Fruit fly (Drosophila melanogaster) whole organism, embryonic: Measurements from ENCODE around the gene CG5986.

Experiments
- Aef1 ChIP-seq: fragments of 200-800 bp; sonication (Bioruptor generic); IDR thresholded peaks from 3 replicates; pipeline ENCODE4 v1.3.6; 2022; ENCODE audit warnings: missing biosample characterization, missing genetic modification characterization
- Asciz ChIP-seq: fragments of 200-800 bp; sonication (Bioruptor generic); optimal IDR thresholded peaks from 2 replicates; lab custom pipeline; 2017; ENCODE audit warnings: missing biosample characterization, mild to moderate bottlenecking, missing genetic modification characterization, missing genetic modification reagents
- Atf3 ChIP-seq: fragments of 200-800 bp; sonication (Bioruptor generic); optimal IDR thresholded peaks from 3 replicates; lab custom pipeline; 2016; ENCODE audit warnings: missing biosample characterization, missing genetic modification characterization
- CG10565 ChIP-seq: fragments of 200-800 bp; sonication (Bioruptor generic); optimal IDR thresholded peaks from 3 replicates; lab custom pipeline; 2016; ENCODE audit warnings: missing biosample characterization, mild to moderate bottlenecking, missing genetic modification characterization
- CG11456 ChIP-seq: fragments of 200-800 bp; sonication (Bioruptor generic); IDR thresholded peaks from 3 replicates; pipeline ENCODE4 v1.3.6; 2022; ENCODE audit warnings: missing biosample characterization, missing genetic modification characterization
- CG13775 ChIP-seq: fragments of 200-800 bp; sonication (Bioruptor generic); optimal IDR thresholded peaks from 3 replicates; lab custom pipeline; 2017; ENCODE audit warnings: missing biosample characterization, mild to moderate bottlenecking, missing genetic modification characterization
- CG14710 ChIP-seq: fragments of 200-800 bp; sonication (Bioruptor generic); optimal IDR thresholded peaks from 3 replicates; lab custom pipeline; 2019; ENCODE audit warnings: missing biosample characterization, mild to moderate bottlenecking, missing genetic modification characterization, moderate library complexity
- CG1647 ChIP-seq: fragments of 200-800 bp; sonication (Bioruptor generic); optimal IDR thresholded peaks from 3 replicates; lab custom pipeline; 2016; ENCODE audit warnings: missing biosample characterization, missing genetic modification characterization
- CG2712 ChIP-seq: fragments of 200-800 bp; optimal IDR thresholded peaks from 3 replicates; lab custom pipeline; 2019; ENCODE audit warnings: missing biosample characterization, mild to moderate bottlenecking, missing genetic modification characterization, moderate library complexity
- CG30431 ChIP-seq: fragments of 200-800 bp; sonication (Bioruptor generic); optimal IDR thresholded peaks from 2 replicates; lab custom pipeline; 2017; ENCODE audit warnings: missing biosample characterization, missing genetic modification characterization
- CG32772 ChIP-seq: fragments of 200-800 bp; sonication (Bioruptor generic); IDR thresholded peaks from 2 replicates; pipeline ENCODE4 v1.3.6; 2022; ENCODE audit warnings: missing biosample characterization, missing genetic modification characterization
- CG3726 ChIP-seq: fragments of 200-800 bp; sonication (Bioruptor generic); IDR thresholded peaks from 3 replicates; pipeline ENCODE4, ENCODE4 v1.3.6; 2022; ENCODE audit warnings: missing biosample characterization, missing genetic modification characterization
- CG4820 ChIP-seq: fragments of 200-800 bp; sonication (Bioruptor generic); optimal IDR thresholded peaks from 3 replicates; lab custom pipeline; 2016; ENCODE audit warnings: missing biosample characterization, missing genetic modification characterization
- CG6254 ChIP-seq: fragments of 200-800 bp; sonication (Bioruptor generic); optimal IDR thresholded peaks from 3 replicates; lab custom pipeline; 2017; ENCODE audit warnings: mild to moderate bottlenecking, missing biosample characterization, missing genetic modification reagents, missing genetic modification characterization
- CG7987 ChIP-seq: fragments of 200-800 bp; sonication (Bioruptor generic); optimal IDR thresholded peaks from 2 replicates; lab custom pipeline; 2018; ENCODE audit warnings: missing biosample characterization, mild to moderate bottlenecking, missing genetic modification characterization, moderate library complexity
- CG8478 ChIP-seq: fragments of >200 bp; optimal IDR thresholded peaks from 2 replicates; lab custom pipeline; 2018
- CG9932 ChIP-seq: fragments of 200-800 bp; sonication (Bioruptor generic); IDR thresholded peaks from 2 replicates; pipeline ENCODE4 v1.3.6; 2022; ENCODE audit warnings: missing biosample characterization, missing genetic modification characterization
- Chrac-16 ChIP-seq: fragments of 200-800 bp; sonication (Bioruptor generic); optimal IDR thresholded peaks from 3 replicates; lab custom pipeline; 2016; ENCODE audit warnings: missing biosample characterization, missing genetic modification characterization
- CrebB ChIP-seq: fragments of 200-800 bp; sonication (Bioruptor generic); optimal IDR thresholded peaks from 3 replicates; lab custom pipeline; 2018; ENCODE audit warnings: missing biosample characterization, mild to moderate bottlenecking, missing genetic modification characterization
- D19B ChIP-seq: fragments of 200-800 bp; sonication (Bioruptor generic); optimal IDR thresholded peaks from 2 replicates; lab custom pipeline; 2017; ENCODE audit warnings: missing biosample characterization, mild to moderate bottlenecking, missing genetic modification characterization
- Ets65A ChIP-seq: fragments of 200-800 bp; sonication (Bioruptor generic); peaks from one replicate; lab custom pipeline; 2016; ENCODE audit warnings: missing biosample characterization, missing genetic modification characterization
- HLHmδ ChIP-seq: fragments of 200-800 bp; sonication (Bioruptor generic); optimal IDR thresholded peaks from 2 replicates; lab custom pipeline; 2018; ENCODE audit warnings: missing biosample characterization, mild to moderate bottlenecking, missing genetic modification characterization, moderate library complexity
- Hr51 ChIP-seq, 2 experiments: fragments of 200-800 bp; sonication (Bioruptor generic); optimal IDR thresholded peaks; 2 replicates in 1 of 2; 3 replicates in 1 of 2; lab custom pipeline; 2016 to 2018; ENCODE audit warnings: missing biosample characterization in 2 of 2, missing genetic modification characterization in 2 of 2, mild to moderate bottlenecking in 1 of 2, moderate library complexity in 1 of 2
- MTF-1 ChIP-seq: fragments of 200-800 bp; sonication (Bioruptor generic); optimal IDR thresholded peaks from 2 replicates; lab custom pipeline; 2018; ENCODE audit warnings: missing biosample characterization, mild to moderate bottlenecking, missing genetic modification characterization, borderline replicate concordance
- Rx ChIP-seq: fragments of 200-800 bp; sonication (Bioruptor generic); IDR thresholded peaks from 2 replicates; pipeline ENCODE4 v1.3.6; 2022; ENCODE audit warnings: missing biosample characterization, missing genetic modification characterization
- ato ChIP-seq: fragments of 200-800 bp; sonication (Bioruptor generic); IDR thresholded peaks from 2 replicates; pipeline ENCODE4 v1.3.6; 2022; ENCODE audit warnings: missing biosample characterization, missing genetic modification characterization; ENCODE audit not compliant: partially characterized antibody
- bab2 ChIP-seq: fragments of 200-800 bp; sonication (Bioruptor generic); optimal IDR thresholded peaks from 2 replicates; lab custom pipeline; 2016; ENCODE audit warnings: missing biosample characterization, missing genetic modification characterization
- da ChIP-seq: fragments of 200-800 bp; sonication (Bioruptor generic); optimal IDR thresholded peaks from 2 replicates; lab custom pipeline; 2016; ENCODE audit warnings: missing biosample characterization, missing genetic modification characterization
- dati ChIP-seq: fragments of 200-800 bp; sonication (Bioruptor generic); IDR thresholded peaks from 2 replicates; pipeline ENCODE4 v1.3.6; 2022; ENCODE audit warnings: missing biosample characterization, missing genetic modification characterization
- ems ChIP-seq: fragments of 200-800 bp; sonication (Bioruptor generic); optimal IDR thresholded peaks from 3 replicates; lab custom pipeline; 2016; ENCODE audit warnings: missing biosample characterization, missing genetic modification characterization
- eve ChIP-seq, 2 experiments: fragments of >200 bp; optimal IDR thresholded peaks; 2 replicates each; lab custom pipeline; 2017; ENCODE audit warnings: missing biosample characterization in 2 of 2, missing genetic modification characterization in 2 of 2
- exex ChIP-seq: fragments of 200-800 bp; sonication (Bioruptor generic); optimal IDR thresholded peaks from 4 replicates; lab custom pipeline; 2018; ENCODE audit warnings: missing biosample characterization, mild to moderate bottlenecking, missing genetic modification characterization, moderate library complexity
- ftz-f1 ChIP-seq: fragments of 200-800 bp; sonication (Bioruptor generic); optimal IDR thresholded peaks from 2 replicates; lab custom pipeline; 2016; ENCODE audit warnings: missing biosample characterization, missing genetic modification characterization
- grn ChIP-seq: fragments of 200-800 bp; sonication (Bioruptor generic); optimal IDR thresholded peaks from 3 replicates; lab custom pipeline; 2017; ENCODE audit warnings: missing biosample characterization, missing genetic modification characterization
- h ChIP-seq: fragments of >200 bp; optimal IDR thresholded peaks from 2 replicates; lab custom pipeline; 2017
- klu ChIP-seq: fragments of 200-800 bp; sonication (Bioruptor generic); IDR thresholded peaks from 2 replicates; pipeline ENCODE4 v1.3.6; 2022; ENCODE audit warnings: missing biosample characterization, missing genetic modification characterization
- lmd ChIP-seq: fragments of 200-800 bp; sonication (Bioruptor generic); IDR thresholded peaks from 2 replicates; pipeline ENCODE4 v1.3.6; 2022; ENCODE audit warnings: missing biosample characterization, missing genetic modification characterization
- mirr ChIP-seq: fragments of 200-800 bp; sonication (Bioruptor generic); optimal IDR thresholded peaks from 3 replicates; lab custom pipeline; 2018; ENCODE audit warnings: missing biosample characterization, mild to moderate bottlenecking, missing genetic modification characterization
- pan ChIP-seq, 4 experiments: fragments of >200 bp in 3 of 4; fragments of 200-800 bp in 1 of 4; sonication (Bioruptor generic) in 1 of 4; optimal IDR thresholded peaks in 3 of 4; IDR thresholded peaks in 1 of 4; 2 replicates each; pipeline versions ENCODE4 v1.3.6 to Lab custom; 2017 to 2022; ENCODE audit warnings: missing biosample characterization in 2 of 4, missing genetic modification characterization in 2 of 4, mixed read lengths in 1 of 4
- pfk ChIP-seq: fragments of 200-800 bp; sonication (Bioruptor generic); optimal IDR thresholded peaks from 2 replicates; lab custom pipeline; 2018; ENCODE audit warnings: missing biosample characterization, mild to moderate bottlenecking, missing genetic modification characterization, moderate library complexity
- prd ChIP-seq, 3 experiments: fragments of >200 bp in 2 of 3; fragments of 200-800 bp in 1 of 3; sonication (Bioruptor generic) in 1 of 3; optimal IDR thresholded peaks in 2 of 3; IDR thresholded peaks in 1 of 3; 2 replicates in 2 of 3; 3 replicates in 1 of 3; pipeline versions ENCODE4 v1.3.6 to Lab custom; 2017 to 2022; ENCODE audit warnings: missing biosample characterization in 1 of 3, missing genetic modification characterization in 1 of 3
- ranshi ChIP-seq: fragments of 200-800 bp; sonication (Bioruptor generic); IDR thresholded peaks from 2 replicates; pipeline ENCODE4 v1.3.6; 2022; ENCODE audit warnings: missing biosample characterization, missing genetic modification characterization
- salm ChIP-seq: fragments of 200-800 bp; sonication (Bioruptor generic); optimal IDR thresholded peaks from 2 replicates; lab custom pipeline; 2018; ENCODE audit warnings: missing biosample characterization, mild to moderate bottlenecking, missing genetic modification characterization
- sd ChIP-seq: fragments of 200-800 bp; sonication (Bioruptor generic); optimal IDR thresholded peaks from 3 replicates; lab custom pipeline; 2018; ENCODE audit warnings: missing biosample characterization, mild to moderate bottlenecking, missing genetic modification characterization, moderate library complexity
- sim ChIP-seq: fragments of 200-800 bp; sonication (Bioruptor generic); IDR thresholded peaks from 2 replicates; pipeline ENCODE4 v1.3.6; 2022; ENCODE audit warnings: missing biosample characterization, missing genetic modification characterization
- trem ChIP-seq: fragments of 200-800 bp; optimal IDR thresholded peaks from 3 replicates; lab custom pipeline; 2019; ENCODE audit warnings: missing biosample characterization, mild to moderate bottlenecking, missing genetic modification characterization, moderate library complexity
- unc-4 ChIP-seq: fragments of 200-800 bp; sonication (Bioruptor generic); IDR thresholded peaks from 2 replicates; pipeline ENCODE4 v1.3.6; 2022; ENCODE audit warnings: missing biosample characterization, missing genetic modification characterization; ENCODE audit not compliant: partially characterized antibody
- wdn ChIP-seq: fragments of 200-800 bp; sonication (Bioruptor generic); IDR thresholded peaks from 2 replicates; pipeline ENCODE4 v1.3.6; 2022; ENCODE audit warnings: missing biosample characterization, missing genetic modification characterization
- zen ChIP-seq: fragments of 200-800 bp; sonication (Bioruptor generic); optimal IDR thresholded peaks from 3 replicates; lab custom pipeline; 2018; ENCODE audit warnings: missing biosample characterization, mild to moderate bottlenecking, missing genetic modification characterization, moderate library complexity

CG5986 gene

DNA sequence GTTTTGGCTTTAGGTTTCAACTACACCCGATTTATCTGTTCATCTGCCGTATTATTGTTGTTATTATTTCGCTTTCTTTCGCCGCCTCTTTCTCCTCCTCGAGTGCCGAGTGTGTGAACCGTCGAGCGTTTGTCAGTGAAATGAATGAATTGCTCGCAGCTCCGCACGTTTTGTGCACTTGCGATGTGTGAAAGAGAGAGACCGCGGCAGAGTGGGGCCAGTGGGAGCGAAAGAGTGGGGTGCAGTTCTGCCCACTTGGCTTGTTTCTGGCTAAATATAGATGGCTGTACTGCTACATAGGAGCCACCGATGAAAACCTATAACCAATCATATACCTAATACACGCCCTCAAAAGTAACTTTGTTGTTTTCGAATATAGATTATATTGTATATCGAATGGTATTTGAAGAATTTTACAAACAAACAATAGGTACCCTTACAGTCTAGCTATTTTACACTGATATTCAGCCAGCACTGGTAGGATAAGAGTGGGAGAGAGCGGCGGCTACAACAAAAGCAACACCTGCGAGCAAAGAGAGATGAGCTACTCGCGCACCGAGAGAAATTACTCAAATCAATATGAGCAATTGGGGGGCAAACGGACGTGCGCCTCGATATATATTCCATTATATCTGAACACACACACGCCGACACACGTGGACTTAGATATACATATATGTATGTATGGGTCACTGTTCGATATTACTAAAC, 41.0 kb upstream of the CG5986 start (continued):
- TF ChIP-seq CG2712 (tag; lab: Kevin White, UChicago): no peak
- no peak for TF ChIP-seq unc-4 (GFP tag; lab: Robert Waterston, UW)
- no peak for TF ChIP-seq pan (optimal IDR thresholded peaks at IDR 0.05; lab: Kevin White, UChicago)
- peak in 1 of 2 experiments; percentile 19 for TF ChIP-seq pan (GFP tag; optimal IDR thresholded peaks at IDR 0.05 in 1 of 2, IDR thresholded peaks at IDR 0.05 in 1 of 2)
- no peak for TF ChIP-seq zen (tag; lab: Kevin White, UChicago)
- peak; percentile 88 for TF ChIP-seq Ets65A (GFP tag; lab: Kevin White, UChicago)
- no peak for TF ChIP-seq eve (GFP tag; optimal IDR thresholded peaks at IDR 0.05; lab: Kevin White, UChicago)
- TF ChIP-seq dati (GFP tag; lab: Robert Waterston, UW): no peak
- no peak for TF ChIP-seq CG7987 (GFP tag; lab: Kevin White, UChicago)
- TF ChIP-seq prd (optimal IDR thresholded peaks at IDR 0.05; lab: Kevin White, UChicago): no peak
- no peak for TF ChIP-seq prd (GFP tag; IDR thresholded peaks at IDR 0.05; lab: Robert Waterston, UW)
- TF ChIP-seq exex: no peak
- TF ChIP-seq ftz-f1 (GFP tag; lab: Kevin White, UChicago): no peak
- no peak for TF ChIP-seq da
- no peak for TF ChIP-seq CG13775
- TF ChIP-seq CrebB (tag; lab: Kevin White, UChicago): no peak
- TF ChIP-seq lmd (GFP tag; lab: Robert Waterston, UW): peak; percentile 38; the same call in 1 of the 2 replicates
- TF ChIP-seq CG3726 (GFP tag; lab: Robert Waterston, UW): no peak
- TF ChIP-seq CG4820 (GFP tag; lab: Kevin White, UChicago): no peak
- TF ChIP-seq ems (GFP tag; lab: Kevin White, UChicago): no peak
- no peak for TF ChIP-seq CG9932 (GFP tag; lab: Robert Waterston, UW)
- TF ChIP-seq CG6254 (GFP tag; lab: Kevin White, UChicago): no peak
- no peak for TF ChIP-seq h (lab: Kevin White, UChicago)
- peak; percentile 53 for TF ChIP-seq grn
- TF ChIP-seq CG14710 (tag; lab: Kevin White, UChicago): peak; percentile 3
- no peak for TF ChIP-seq sim
- TF ChIP-seq Chrac-16 (GFP tag; lab: Kevin White, UChicago): peak; percentile 10
- 0 out of 3 replicates have a peak, but pooled peaks have one; percentile 26 for TF ChIP-seq Aef1 (GFP tag; lab: Robert Waterston, UW)
- TF ChIP-seq ato (GFP tag; lab: Robert Waterston, UW): no peak
- no peak for TF ChIP-seq D19B
- TF ChIP-seq CG8478 (lab: Kevin White, UChicago): no peak
- TF ChIP-seq CG10565 (GFP tag; lab: Kevin White, UChicago): no peak
- TF ChIP-seq salm: no peak
- TF ChIP-seq ranshi: 0 out of 2 replicates have a peak, but pooled peaks have one; percentile 4
- TF ChIP-seq CG30431: no peak
- no peak for TF ChIP-seq trem (tag; lab: Kevin White, UChicago)
- TF ChIP-seq wdn (GFP tag; lab: Robert Waterston, UW): peak; percentile 47; the same call in 1 of the 2 replicates
- peak in 1 of 2 experiments; percentile 11 for TF ChIP-seq Hr51 (GFP tag; optimal IDR thresholded peaks at IDR 0.05; lab: Kevin White, UChicago)
- TF ChIP-seq bab2 (GFP tag; lab: Kevin White, UChicago): no peak
- TF ChIP-seq mirr (GFP tag; lab: Kevin White, UChicago): peak; percentile 46
- peak; percentile 25; the same call in 1 of the 2 replicates for TF ChIP-seq klu (GFP tag; lab: Robert Waterston, UW)
- no peak for TF ChIP-seq Asciz (GFP tag; lab: Kevin White, UChicago)
- TF ChIP-seq CG1647 (GFP tag; lab: Kevin White, UChicago): no peak
- peak; percentile 8 for TF ChIP-seq sd (tag; lab: Kevin White, UChicago)
- TF ChIP-seq MTF-1 (GFP tag; lab: Kevin White, UChicago): no peak
- TF ChIP-seq Rx: no peak
- no peak for TF ChIP-seq Atf3 (GFP tag; lab: Kevin White, UChicago)
- no peak for TF ChIP-seq pfk (GFP tag; lab: Kevin White, UChicago)
- TF ChIP-seq CG11456 (GFP tag; lab: Robert Waterston, UW): 0 out of 3 replicates have a peak, but pooled peaks have one; percentile 11
- TF ChIP-seq CG32772: 0 out of 2 replicates have a peak, but pooled peaks have one; percentile 29
- TF ChIP-seq HLHmδ (GFP tag; lab: Kevin White, UChicago): no peak
